Fruit fly (Drosophila melanogaster) whole organism, embryonic: ENCODE data around the gene CG44362.

Experiments
- CG10321 ChIP-seq: fragments of 200-800 bp; sonication (Bioruptor generic); IDR thresholded peaks from 2 replicates; pipeline ENCODE4 v1.3.6; 2022; ENCODE audit warnings: missing biosample characterization, missing genetic modification characterization
- CG10431 ChIP-seq: fragments of 200-800 bp; sonication (Bioruptor generic); optimal IDR thresholded peaks from 3 replicates; lab custom pipeline; 2018; ENCODE audit warnings: missing biosample characterization, mild to moderate bottlenecking, missing genetic modification characterization
- CG10462 ChIP-seq: fragments of 200-800 bp; sonication (Bioruptor generic); optimal IDR thresholded peaks from 2 replicates; lab custom pipeline; 2016; ENCODE audit warnings: missing biosample characterization, missing genetic modification characterization
- CG13894 ChIP-seq: fragments of 200-800 bp; sonication (Bioruptor generic); optimal IDR thresholded peaks from 3 replicates; lab custom pipeline; 2018; ENCODE audit warnings: missing biosample characterization, mild to moderate bottlenecking, missing genetic modification characterization, moderate library complexity
- CG14441 ChIP-seq: fragments of 200-800 bp; sonication (Bioruptor generic); IDR thresholded peaks from 2 replicates; pipeline ENCODE4 v1.3.6; 2022; ENCODE audit warnings: missing biosample characterization, missing genetic modification characterization
- CG15479 ChIP-seq: fragments of 200-800 bp; sonication (Bioruptor generic); optimal IDR thresholded peaks from 3 replicates; lab custom pipeline; 2019; ENCODE audit warnings: missing biosample characterization, mild to moderate bottlenecking, missing genetic modification characterization, moderate library complexity
- CG17385 ChIP-seq: fragments of 200-800 bp; sonication (Bioruptor generic); optimal IDR thresholded peaks from 3 replicates; lab custom pipeline; 2018; ENCODE audit warnings: missing biosample characterization, mild to moderate bottlenecking, missing genetic modification characterization
- CG2889 ChIP-seq: fragments of 200-800 bp; sonication (Bioruptor generic); IDR thresholded peaks from 3 replicates; pipeline ENCODE4 v1.3.6; 2022; ENCODE audit warnings: missing biosample characterization, missing genetic modification characterization
- CG6175 ChIP-seq: fragments of 200-800 bp; sonication (Bioruptor generic); IDR thresholded peaks from 3 replicates; pipeline ENCODE4 v1.3.6; 2022; ENCODE audit warnings: missing biosample characterization, missing genetic modification characterization
- CG7271 ChIP-seq: fragments of 200-800 bp; sonication (Bioruptor generic); optimal IDR thresholded peaks from 2 replicates; lab custom pipeline; 2018; ENCODE audit warnings: missing biosample characterization, mild to moderate bottlenecking, missing genetic modification characterization, moderate library complexity
- CG9876 ChIP-seq: fragments of 200-800 bp; sonication (Bioruptor generic); optimal IDR thresholded peaks from 2 replicates; lab custom pipeline; 2016; ENCODE audit warnings: missing biosample characterization, missing genetic modification characterization
- CG9932 ChIP-seq: fragments of 200-800 bp; sonication (Bioruptor generic); IDR thresholded peaks from 2 replicates; pipeline ENCODE4 v1.3.6; 2022; ENCODE audit warnings: missing biosample characterization, missing genetic modification characterization
- Dbx ChIP-seq: fragments of 200-800 bp; sonication (Bioruptor generic); IDR thresholded peaks from 3 replicates; pipeline ENCODE4 v1.3.6; 2022; ENCODE audit warnings: missing biosample characterization, missing genetic modification characterization
- Dip2 ChIP-seq: fragments of 200-800 bp; sonication (Bioruptor generic); IDR thresholded peaks from 2 replicates; pipeline ENCODE4 v1.3.6; 2022; ENCODE audit warnings: missing biosample characterization, missing genetic modification characterization
- Dip3 ChIP-seq: fragments of 200-800 bp; sonication (Bioruptor generic); optimal IDR thresholded peaks from 3 replicates; lab custom pipeline; 2016; ENCODE audit warnings: missing biosample characterization, missing genetic modification characterization
- E2f2 ChIP-seq: fragments of 200-800 bp; sonication (Bioruptor generic); IDR thresholded peaks from 2 replicates; pipeline ENCODE4 v1.3.6; 2022; ENCODE audit warnings: missing biosample characterization, missing genetic modification characterization
- Ets65A ChIP-seq: fragments of 200-800 bp; sonication (Bioruptor generic); peaks from one replicate; lab custom pipeline; 2016; ENCODE audit warnings: missing biosample characterization, missing genetic modification characterization
- H15 ChIP-seq: fragments of 200-800 bp; sonication (Bioruptor generic); IDR thresholded peaks from 3 replicates; pipeline ENCODE4 v1.3.6; 2022; ENCODE audit warnings: missing biosample characterization, missing genetic modification characterization
- HLH4C ChIP-seq: fragments of 200-800 bp; sonication (Bioruptor generic); IDR thresholded peaks from 3 replicates; pipeline ENCODE4 v1.3.6; 2022; ENCODE audit warnings: missing biosample characterization, missing genetic modification characterization; ENCODE audit not compliant: partially characterized antibody
- Hmr ChIP-seq: fragments of 200-800 bp; sonication (Bioruptor generic); optimal IDR thresholded peaks from 3 replicates; lab custom pipeline; 2017; ENCODE audit warnings: mild to moderate bottlenecking, missing biosample characterization, missing genetic modification reagents, missing genetic modification characterization
- Hmx ChIP-seq: fragments of 200-800 bp; sonication (Bioruptor generic); optimal IDR thresholded peaks from 2 replicates; lab custom pipeline; 2016; ENCODE audit warnings: missing biosample characterization, missing genetic modification characterization
- Hr78 ChIP-seq, 2 experiments: fragments of 200-800 bp in 1 of 2; fragments of >200 bp in 1 of 2; sonication (Bioruptor generic) in 1 of 2; optimal IDR thresholded peaks; 2 replicates each; lab custom pipeline; 2017 to 2019; ENCODE audit warnings: missing biosample characterization in 2 of 2, missing genetic modification characterization in 2 of 2, mild to moderate bottlenecking in 1 of 2, moderate library complexity in 1 of 2
- Opbp ChIP-seq: fragments of 200-800 bp; sonication (Bioruptor generic); IDR thresholded peaks from 3 replicates; pipeline ENCODE4 v1.3.6; 2022; ENCODE audit warnings: missing biosample characterization, missing genetic modification characterization; ENCODE audit not compliant: partially characterized antibody
- PHDP ChIP-seq: fragments of 200-800 bp; sonication (Bioruptor generic); optimal IDR thresholded peaks from 3 replicates; lab custom pipeline; 2018; ENCODE audit warnings: missing biosample characterization, mild to moderate bottlenecking, missing genetic modification characterization, moderate library complexity
- Ssrp ChIP-seq: fragments of 200-800 bp; sonication (Bioruptor generic); optimal IDR thresholded peaks from 2 replicates; lab custom pipeline; 2018; ENCODE audit warnings: missing biosample characterization, mild to moderate bottlenecking, missing genetic modification characterization, moderate library complexity
- YL-1 ChIP-seq: fragments of 200-800 bp; sonication (Bioruptor generic); optimal IDR thresholded peaks from 3 replicates; lab custom pipeline; 2017; ENCODE audit warnings: missing biosample characterization, mild to moderate bottlenecking, missing genetic modification characterization
- ac ChIP-seq: fragments of 200-800 bp; sonication (Bioruptor generic); optimal IDR thresholded peaks from 3 replicates; lab custom pipeline; 2017; ENCODE audit warnings: missing biosample characterization, mild to moderate bottlenecking, missing genetic modification characterization
- ase ChIP-seq: fragments of 200-800 bp; sonication (Bioruptor generic); IDR thresholded peaks from 3 replicates; pipeline ENCODE4 v1.3.6; 2022; ENCODE audit warnings: missing biosample characterization, missing genetic modification characterization
- bcd ChIP-seq: fragments of 200-800 bp; sonication (Bioruptor generic); optimal IDR thresholded peaks from 2 replicates; lab custom pipeline; 2017; ENCODE audit warnings: missing biosample characterization, mild to moderate bottlenecking, missing genetic modification characterization
- bsh ChIP-seq, 2 experiments: fragments of 200-800 bp; sonication (Bioruptor generic); optimal IDR thresholded peaks; 2 replicates each; lab custom pipeline; 2017 to 2018; ENCODE audit warnings: mild to moderate bottlenecking in 2 of 2, missing biosample characterization in 2 of 2, missing genetic modification characterization in 2 of 2, moderate library complexity in 1 of 2
- cad ChIP-seq: fragments of >200 bp; optimal IDR thresholded peaks from 2 replicates; lab custom pipeline; 2017; ENCODE audit warnings: missing biosample characterization, missing genetic modification characterization
- cg ChIP-seq: fragments of 200-800 bp; sonication (Bioruptor generic); optimal IDR thresholded peaks from 3 replicates; lab custom pipeline; 2019; ENCODE audit warnings: missing biosample characterization, mild to moderate bottlenecking, missing genetic modification characterization, moderate library complexity
- dmrt11E ChIP-seq: fragments of 200-800 bp; sonication (Bioruptor generic); optimal IDR thresholded peaks from 3 replicates; lab custom pipeline; 2018; ENCODE audit warnings: missing biosample characterization, mild to moderate bottlenecking, missing genetic modification characterization, moderate library complexity
- dysf ChIP-seq: fragments of 200-800 bp; sonication (Bioruptor generic); IDR thresholded peaks from 3 replicates; pipeline ENCODE4 v1.3.6; 2022; ENCODE audit warnings: missing biosample characterization, missing genetic modification characterization
- esg ChIP-seq: fragments of 200-800 bp; sonication (Bioruptor generic); conservative IDR thresholded peaks from 2 replicates; pipeline ENCODE4 v1.3.6; 2022; ENCODE audit warnings: missing biosample characterization, missing genetic modification characterization
- eve ChIP-seq, 2 experiments: fragments of >200 bp; optimal IDR thresholded peaks; 2 replicates each; lab custom pipeline; 2017; ENCODE audit warnings: missing biosample characterization in 2 of 2, missing genetic modification characterization in 2 of 2
- ewg ChIP-seq: fragments of 200-800 bp; sonication (Bioruptor generic); optimal IDR thresholded peaks from 3 replicates; lab custom pipeline; 2017; ENCODE audit warnings: mild to moderate bottlenecking, missing biosample characterization, missing genetic modification reagents, missing genetic modification characterization
- gcm ChIP-seq: fragments of 200-800 bp; sonication (Bioruptor generic); optimal IDR thresholded peaks from 2 replicates; lab custom pipeline; 2019; ENCODE audit warnings: missing biosample characterization, mild to moderate bottlenecking, missing genetic modification characterization, moderate library complexity
- ham ChIP-seq: fragments of 200-800 bp; sonication (Bioruptor generic); IDR thresholded peaks from 2 replicates; pipeline ENCODE4 v1.3.6; 2022; ENCODE audit warnings: missing biosample characterization, missing genetic modification characterization
- lola ChIP-seq, 3 experiments: fragments of >200 bp in 2 of 3; fragments of 200-800 bp in 1 of 3; sonication (Bioruptor generic) in 1 of 3; optimal IDR thresholded peaks; 2 replicates each; lab custom pipeline; 2017 to 2019; ENCODE audit warnings: missing biosample characterization in 3 of 3, missing genetic modification characterization in 3 of 3, mild to moderate bottlenecking in 1 of 3, moderate library complexity in 1 of 3
- pb ChIP-seq: fragments of 200-800 bp; sonication (Bioruptor generic); optimal IDR thresholded peaks from 3 replicates; lab custom pipeline; 2016; ENCODE audit warnings: missing biosample characterization, missing genetic modification characterization
- psq ChIP-seq: fragments of 200-800 bp; sonication (Bioruptor generic); optimal IDR thresholded peaks from 2 replicates; lab custom pipeline; 2017; ENCODE audit warnings: missing biosample characterization, missing genetic modification characterization
- sima ChIP-seq: fragments of 200-800 bp; sonication (Bioruptor generic); optimal IDR thresholded peaks from 2 replicates; lab custom pipeline; 2016; ENCODE audit warnings: missing biosample characterization, missing genetic modification characterization
- sisA ChIP-seq: fragments of 200-800 bp; sonication (Bioruptor generic); IDR thresholded peaks from 2 replicates; pipeline ENCODE4 v1.3.6; 2022; ENCODE audit warnings: missing biosample characterization, missing genetic modification characterization
- slbo ChIP-seq: fragments of 200-800 bp; sonication (Bioruptor generic); IDR thresholded peaks from 2 replicates; pipeline ENCODE4 v1.3.6; 2022; ENCODE audit warnings: missing biosample characterization, missing genetic modification characterization
- sna ChIP-seq: fragments of 200-800 bp; sonication (Bioruptor generic); IDR thresholded peaks from 2 replicates; pipeline ENCODE4 v1.3.6; 2022; ENCODE audit warnings: missing biosample characterization, missing genetic modification characterization; ENCODE audit not compliant: partially characterized antibody
- trem ChIP-seq: fragments of 200-800 bp; optimal IDR thresholded peaks from 3 replicates; lab custom pipeline; 2019; ENCODE audit warnings: missing biosample characterization, mild to moderate bottlenecking, missing genetic modification characterization, moderate library complexity
- wdn ChIP-seq: fragments of 200-800 bp; sonication (Bioruptor generic); IDR thresholded peaks from 2 replicates; pipeline ENCODE4 v1.3.6; 2022; ENCODE audit warnings: missing biosample characterization, missing genetic modification characterization
- wor ChIP-seq: fragments of 200-800 bp; sonication (Bioruptor generic); IDR thresholded peaks from 2 replicates; pipeline ENCODE4 v1.3.6; 2022; ENCODE audit warnings: missing biosample characterization, missing genetic modification characterization
- yki ChIP-seq: fragments of >200 bp; optimal IDR thresholded peaks from 3 replicates; lab custom pipeline; 2018

Gene CG44362

dm6 chr3L:11381126-11381940 is 16.0 kb upstream of the CG44362 start (continued):
- TF ChIP-seq eve (GFP tag; optimal IDR thresholded peaks at IDR 0.05; lab: Kevin White, UChicago) (no peak), lola (GFP tag; optimal IDR thresholded peaks at IDR 0.05; lab: Kevin White, UChicago) (peak in 1 of 3 experiments; percentile 17), cg (GFP tag; lab: Kevin White, UChicago) (no peak), bcd (no peak), ewg (GFP tag; lab: Kevin White, UChicago) (no peak), wor (GFP tag; lab: Robert Waterston, UW) (no peak), cad (GFP tag; lab: Kevin White, UChicago) (no peak), slbo (GFP tag; lab: Robert Waterston, UW) (no peak), CG9876 (GFP tag; lab: Kevin White, UChicago) (no peak), dmrt11E (tag; lab: Kevin White, UChicago) (peak; percentile 41), CG10321 (no peak), ase (no peak), Opbp (no peak), CG13894 (tag; lab: Kevin White, UChicago) (peak; percentile 63), sisA (GFP tag; lab: Robert Waterston, UW) (no peak), psq (GFP tag; lab: Kevin White, UChicago) (no peak), Ets65A (GFP tag; lab: Kevin White, UChicago) (no peak), wdn (GFP tag; lab: Robert Waterston, UW) (no peak), trem (tag; lab: Kevin White, UChicago) (no peak), sna (GFP tag; lab: Robert Waterston, UW) (peak; percentile 29; the same call in 1 of the 2 replicates), pb (GFP tag; lab: Kevin White, UChicago) (no peak), Hmx (no peak), ac (no peak), Dbx (peak; percentile 48; the same call in 1 of the 3 replicates), Hr78 (GFP tag; optimal IDR thresholded peaks at IDR 0.05; lab: Kevin White, UChicago) (peak in 1 of 2 experiments; percentile 40), HLH4C (no peak), CG14441 (peak; percentile 7; the same call in 1 of the 2 replicates), dysf (GFP tag; lab: Robert Waterston, UW) (no peak), CG2889 (GFP tag; lab: Robert Waterston, UW) (no peak), PHDP (tag; lab: Kevin White, UChicago) (no peak), Dip2 (GFP tag; lab: Robert Waterston, UW) (no peak), yki (lab: Kevin White, UChicago) (no peak), Ssrp (tag; lab: Kevin White, UChicago) (no peak), Dip3 (GFP tag; lab: Kevin White, UChicago) (no peak), ham (GFP tag; lab: Robert Waterston, UW) (no peak), gcm (GFP tag; lab: Kevin White, UChicago) (peak; percentile 87), E2f2 (GFP tag; lab: Robert Waterston, UW) (no peak), Hmr (GFP tag; lab: Kevin White, UChicago) (peak; percentile 2), H15 (no peak), CG9932 (0 out of 2 replicates have a peak, but pooled peaks have one; percentile 35), CG10462 (GFP tag; lab: Kevin White, UChicago) (no peak), CG10431 (GFP tag; lab: Kevin White, UChicago) (no peak), bsh (GFP tag; optimal IDR thresholded peaks at IDR 0.05; lab: Kevin White, UChicago) (no peak), CG6175 (0 out of 3 replicates have a peak, but pooled peaks have one; percentile 27), CG17385 (GFP tag; lab: Kevin White, UChicago) (no peak), YL-1 (no peak), esg (GFP tag; lab: Robert Waterston, UW) (no peak), sima (GFP tag; lab: Kevin White, UChicago) (no peak), CG7271 (tag; lab: Kevin White, UChicago) (no peak), CG15479 (GFP tag; lab: Kevin White, UChicago) (no peak)
